Worm (Caenorhabditis elegans) whole organism, L1 larva: ENCODE results near the gene ZK666.2.

Experiments used
- ama-1 ChIP-seq: fragments of 150-350 bp; optimal IDR thresholded peaks from 2 replicates; lab custom pipeline; 2014
- lin-13 ChIP-seq: fragments of 150-350 bp; optimal IDR thresholded peaks from 2 replicates; lab custom pipeline; 2014; ENCODE audit warnings: missing biosample characterization, missing genetic modification reagents, missing genetic modification characterization
- lin-15B ChIP-seq: fragments of 150-350 bp; sonication (generic microtip); optimal IDR thresholded peaks from 3 replicates; lab custom pipeline; 2014; ENCODE audit warnings: missing biosample characterization, missing genetic modification characterization
- lir-3 ChIP-seq: sonication (generic microtip); optimal IDR thresholded peaks from 2 replicates; lab custom pipeline; 2016; ENCODE audit warnings: mild to moderate bottlenecking, missing genetic modification characterization, moderate library complexity, missing compliant biosample characterization; ENCODE audit not compliant: poor library complexity
- nhr-11 ChIP-seq: fragments of 150-350 bp; optimal IDR thresholded peaks from 2 replicates; lab custom pipeline; 2014; ENCODE audit warnings: missing biosample characterization, missing genetic modification characterization
- rnt-1 ChIP-seq: sonication (generic microtip); optimal IDR thresholded peaks from 2 replicates; lab custom pipeline; 2016; ENCODE audit warnings: mild to moderate bottlenecking, missing genetic modification characterization, moderate library complexity, missing compliant biosample characterization
- unc-62 ChIP-seq: fragments of 150-350 bp; optimal IDR thresholded peaks from 2 replicates; lab custom pipeline; 2014; ENCODE audit warnings: missing biosample characterization, missing genetic modification reagents, missing genetic modification characterization

ce11 chrII:10494467-10494866, 22.8 kb upstream of the ZK666.2 start, which contains the start of gene ZK666.14:
- TF ChIP-seq ama-1 (lab: Kevin White, UChicago): no peak
- TF ChIP-seq lir-3 (tag; lab: Kevin White, UChicago): no peak
- TF ChIP-seq rnt-1 (tag; lab: Kevin White, UChicago): no peak
- TF ChIP-seq lin-13: no peak
- TF ChIP-seq unc-62: no peak
- no peak for TF ChIP-seq nhr-11 (tag; lab: Kevin White, UChicago)
- no peak for TF ChIP-seq lin-15B (tag; lab: Kevin White, UChicago)
